Fruit fly (Drosophila melanogaster): ENCODE measurements around the gene eyg.

Gene eyg

dm6 chr3L:12482917-12483316, 15.1 kb upstream of the eyg start (continued):
- TF ChIP-seq pros (GFP tag; optimal IDR thresholded peaks at IDR 0.05): no peak
- TF ChIP-seq h (optimal IDR thresholded peaks at IDR 0.05): no peak
- no peak for TF ChIP-seq CG4328 (GFP tag; optimal IDR thresholded peaks at IDR 0.05)
- peak; percentile 19 for TF ChIP-seq CG6683 (GFP tag; optimal IDR thresholded peaks at IDR 0.05)
- peak; percentile 62 for TF ChIP-seq Hsf (GFP tag; optimal IDR thresholded peaks at IDR 0.05)
- TF ChIP-seq CG16863 (GFP tag; optimal IDR thresholded peaks at IDR 0.05): peak; percentile 60
- TF ChIP-seq CkIIα-i1 (GFP tag; IDR thresholded peaks at IDR 0.05): no peak
- peak; percentile 69 for TF ChIP-seq unpg (GFP tag; optimal IDR thresholded peaks at IDR 0.05)
- peak; percentile 67 for TF ChIP-seq E2f1 (GFP tag; IDR thresholded peaks at IDR 0.05)
- no peak for TF ChIP-seq CG1024 (GFP tag; IDR thresholded peaks at IDR 0.05)
- TF ChIP-seq aop (GFP tag; IDR thresholded peaks at IDR 0.05): no peak
- TF ChIP-seq pfk (GFP tag; optimal IDR thresholded peaks at IDR 0.05): no peak
- TF ChIP-seq psq (GFP tag; optimal IDR thresholded peaks at IDR 0.05): peak; percentile 3
- no peak for TF ChIP-seq pan (optimal IDR thresholded peaks at IDR 0.05)
- TF ChIP-seq pan (GFP tag; optimal IDR thresholded peaks at IDR 0.05 in 1 of 2, IDR thresholded peaks at IDR 0.05 in 1 of 2): peak in 1 of 2 experiments; percentile 56
- peak; percentile 5 for TF ChIP-seq NC2α (GFP tag; optimal IDR thresholded peaks at IDR 0.05)
- no peak for TF ChIP-seq lbe (GFP tag; optimal IDR thresholded peaks at IDR 0.05)
- peak; percentile 63 for TF ChIP-seq NfI (GFP tag; optimal IDR thresholded peaks at IDR 0.05)
- peak; percentile 92 for TF ChIP-seq dmrt99B (tag; optimal IDR thresholded peaks at IDR 0.05)
- TF ChIP-seq HLH3B (GFP tag; IDR thresholded peaks at IDR 0.05): peak; percentile 50
- no peak for TF ChIP-seq schlank (tag; optimal IDR thresholded peaks at IDR 0.05)
- TF ChIP-seq crol (GFP tag; IDR thresholded peaks at IDR 0.05): no peak
- TF ChIP-seq CG1647 (GFP tag; optimal IDR thresholded peaks at IDR 0.05): peak; percentile 47
- TF ChIP-seq CG6254 (GFP tag; optimal IDR thresholded peaks at IDR 0.05): peak; percentile 68
- TF ChIP-seq pzg (GFP tag; optimal IDR thresholded peaks at IDR 0.05): no peak
- TF ChIP-seq fd96Cb (tag; optimal IDR thresholded peaks at IDR 0.05): peak; percentile 84
- peak; percentile 59; the same call in 1 of the 2 replicates for TF ChIP-seq CG32532 (GFP tag; IDR thresholded peaks at IDR 0.05)
- no peak for TF ChIP-seq corto (GFP tag; optimal IDR thresholded peaks at IDR 0.05)
- peak; percentile 63 for TF ChIP-seq chn (GFP tag; optimal IDR thresholded peaks at IDR 0.05)
- TF ChIP-seq CG10959 (GFP tag; IDR thresholded peaks at IDR 0.05): no peak
- TF ChIP-seq CG14965 (GFP tag; optimal IDR thresholded peaks at IDR 0.05; ENCODE audit: borderline replicate concordance): no peak
- peak; percentile 20 for TF ChIP-seq CG18764 (GFP tag; optimal IDR thresholded peaks at IDR 0.05)
- TF ChIP-seq z (GFP tag; IDR thresholded peaks at IDR 0.05): no peak
- peak; percentile 51 for TF ChIP-seq Atf-2 (GFP tag; optimal IDR thresholded peaks at IDR 0.05)
- TF ChIP-seq ash1 (GFP tag; optimal IDR thresholded peaks at IDR 0.05): no peak
- no peak for TF ChIP-seq Scr (GFP tag; IDR thresholded peaks at IDR 0.05; ENCODE audit: partially characterized antibody)
- TF ChIP-seq Hmr (GFP tag; optimal IDR thresholded peaks at IDR 0.05): peak; percentile 60
- TF ChIP-seq chinmo (GFP tag; IDR thresholded peaks at IDR 0.05; ENCODE audit: partially characterized antibody): no peak
- peak; percentile 47 to 65 for TF ChIP-seq chif (GFP tag; optimal IDR thresholded peaks at IDR 0.05)
- TF ChIP-seq wdn (GFP tag; IDR thresholded peaks at IDR 0.05): peak; percentile 22; the same call in 1 of the 2 replicates
- TF ChIP-seq her (GFP tag; optimal IDR thresholded peaks at IDR 0.05): no peak
- no peak for TF ChIP-seq CG3163 (GFP tag; optimal IDR thresholded peaks at IDR 0.05)
- no peak for TF ChIP-seq unc-4 (GFP tag; IDR thresholded peaks at IDR 0.05; ENCODE audit: partially characterized antibody)
- peak; percentile 42; the same call in 1 of the 3 replicates for TF ChIP-seq gce (GFP tag; IDR thresholded peaks at IDR 0.05)
- TF ChIP-seq pho (GFP tag; optimal IDR thresholded peaks at IDR 0.05): no peak
- TF ChIP-seq CG13894 (tag; optimal IDR thresholded peaks at IDR 0.05): no peak
- TF ChIP-seq dpn (GFP tag; optimal IDR thresholded peaks at IDR 0.05): peak; percentile 57 to 66
- TF ChIP-seq prd (optimal IDR thresholded peaks at IDR 0.05): no peak
- TF ChIP-seq prd (GFP tag; IDR thresholded peaks at IDR 0.05): peak; percentile 87
- peak; percentile 23 for TF ChIP-seq Antp (GFP tag; optimal IDR thresholded peaks at IDR 0.05)
- no peak for TF ChIP-seq HLH4C (GFP tag; IDR thresholded peaks at IDR 0.05; ENCODE audit: partially characterized antibody)
